Worm (Caenorhabditis elegans) whole organism, L1 larva: ENCODE data around the gene F22F7.11.

Experiments used
- ceh-82 ChIP-seq, 3 experiments: fragments of 150-350 bp in 1 of 3; sonication (generic microtip) in 2 of 3; optimal IDR thresholded peaks; 2 replicates each; lab custom pipeline; 2014 to 2017; ENCODE audit warnings: missing biosample characterization in 3 of 3, missing genetic modification characterization in 3 of 3
- elt-2 ChIP-seq: sonication (generic microtip); optimal IDR thresholded peaks from 2 replicates; lab custom pipeline; 2016; ENCODE audit warnings: missing genetic modification characterization, mild to moderate bottlenecking, inconsistent platforms, missing compliant biosample characterization, missing genetic modification reagents
- fkh-10 ChIP-seq: sonication (generic microtip); optimal IDR thresholded peaks from 2 replicates; lab custom pipeline; 2017; ENCODE audit warnings: missing biosample characterization, missing genetic modification reagents, missing genetic modification characterization
- lin-13 ChIP-seq: fragments of 150-350 bp; optimal IDR thresholded peaks from 2 replicates; lab custom pipeline; 2014; ENCODE audit warnings: missing biosample characterization, missing genetic modification reagents, missing genetic modification characterization
- mdl-1 ChIP-seq, 2 experiments: fragments of 150-350 bp; optimal IDR thresholded peaks; 2 replicates each; lab custom pipeline; 2014 to 2017; ENCODE audit warnings: missing biosample characterization in 2 of 2, missing genetic modification characterization in 2 of 2, inconsistent platforms in 1 of 2
- nhr-11 ChIP-seq: fragments of 150-350 bp; optimal IDR thresholded peaks from 2 replicates; lab custom pipeline; 2014; ENCODE audit warnings: missing biosample characterization, missing genetic modification characterization
- nhr-237 ChIP-seq: fragments of 150-350 bp; optimal IDR thresholded peaks from 2 replicates; lab custom pipeline; 2014; ENCODE audit warnings: missing biosample characterization, missing genetic modification characterization
- skn-1 ChIP-seq: fragments of 150-350 bp; optimal IDR thresholded peaks from 2 replicates; lab custom pipeline; 2014; ENCODE audit warnings: missing biosample characterization, missing genetic modification characterization
- snpc-4 ChIP-seq: fragments of 150-350 bp; optimal IDR thresholded peaks from 2 replicates; lab custom pipeline; 2014; ENCODE audit warnings: missing biosample characterization, missing genetic modification characterization
- unc-62 ChIP-seq: fragments of 150-350 bp; optimal IDR thresholded peaks from 2 replicates; lab custom pipeline; 2014; ENCODE audit warnings: missing biosample characterization, missing genetic modification reagents, missing genetic modification characterization

DNA sequence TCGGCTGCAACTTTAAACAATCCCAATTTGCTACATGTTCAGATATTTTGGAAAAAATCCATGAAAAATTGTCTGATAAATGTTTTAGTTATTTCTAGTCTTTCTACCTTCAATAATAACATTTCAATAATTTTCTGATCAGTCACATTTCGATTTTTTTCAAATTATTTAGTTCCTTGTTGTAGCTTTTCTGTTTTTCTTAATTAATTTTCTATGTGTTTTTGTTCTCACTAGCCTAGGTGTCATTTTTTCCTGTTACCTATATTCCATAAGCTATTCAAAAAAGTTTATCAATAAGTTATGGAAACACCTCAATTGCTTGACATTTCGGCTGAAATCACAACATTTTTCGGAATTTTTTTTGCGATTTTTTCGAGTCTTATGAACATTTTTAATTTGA is 33.6 kb downstream of the F22F7.11 start, which contains the start of gene srbc-23:
- no peak for TF ChIP-seq nhr-11 (tag; lab: Kevin White, UChicago)
- no peak for TF ChIP-seq skn-1 (tag; lab: Kevin White, UChicago)
- no peak for TF ChIP-seq unc-62
- no peak for TF ChIP-seq mdl-1 (tag; optimal IDR thresholded peaks at IDR 0.05; lab: Kevin White, UChicago)
- TF ChIP-seq ceh-82 (tag; optimal IDR thresholded peaks at IDR 0.05; lab: Kevin White, UChicago), result no peak
- TF ChIP-seq lin-13, result no peak
- TF ChIP-seq snpc-4 (tag; lab: Kevin White, UChicago), result no peak
- no peak for TF ChIP-seq nhr-237 (tag; lab: Kevin White, UChicago)
- no peak for TF ChIP-seq elt-2
- TF ChIP-seq fkh-10 (GFP tag; lab: Kevin White, UChicago), result no peak
